Fruit fly (Drosophila melanogaster): ENCODE measurements around the gene CG15353.

The CG15353 gene

DNA sequence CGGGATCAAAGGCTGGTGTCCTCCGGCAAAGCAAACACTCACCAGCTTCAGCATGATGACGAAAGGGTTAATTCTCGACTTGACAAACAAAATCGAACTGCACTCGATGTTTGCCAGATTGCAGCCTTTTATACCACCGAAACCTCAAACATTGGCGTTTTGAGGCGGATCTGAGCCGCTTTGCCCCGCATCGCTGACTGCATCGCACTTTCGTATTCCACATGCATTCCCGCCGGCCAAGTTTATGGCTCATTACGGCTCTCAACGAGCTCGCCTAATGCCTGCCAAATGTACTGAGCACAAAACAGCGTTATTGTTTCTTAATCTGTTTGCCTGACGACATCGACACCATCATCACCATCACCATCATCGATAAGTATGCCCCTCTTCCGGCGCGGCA lies at the start of gene CG15353:
CG15353 (minus strand) TSS at position 101 of the 400 bp plus-strand sequence.
- TF ChIP-seq foxo (GFP tag; optimal IDR thresholded peaks at IDR 0.05): no peak
- TF ChIP-seq pan (optimal IDR thresholded peaks at IDR 0.05): no peak
- TF ChIP-seq br (GFP tag; optimal IDR thresholded peaks at IDR 0.05): no peak
- no peak for TF ChIP-seq ey (GFP tag; optimal IDR thresholded peaks at IDR 0.05)
- no peak for TF ChIP-seq dsf (GFP tag; optimal IDR thresholded peaks at IDR 0.05; ENCODE audit: borderline replicate concordance)
- TF ChIP-seq usp (GFP tag; optimal IDR thresholded peaks at IDR 0.05): no peak
- no peak for TF ChIP-seq Hnf4 (GFP tag; optimal IDR thresholded peaks at IDR 0.05)
- TF ChIP-seq Dif (GFP tag; optimal IDR thresholded peaks at IDR 0.05; ENCODE audit: partially characterized antibody): no peak
- no peak for TF ChIP-seq N (GFP tag; optimal IDR thresholded peaks at IDR 0.05)
- no peak for TF ChIP-seq sv (GFP tag; optimal IDR thresholded peaks at IDR 0.05)
- no peak for TF ChIP-seq sage (GFP tag; optimal IDR thresholded peaks at IDR 0.05)
- no peak for TF ChIP-seq CG9705 (GFP tag; optimal IDR thresholded peaks at IDR 0.05)
- no peak for TF ChIP-seq woc (GFP tag; optimal IDR thresholded peaks at IDR 0.05)
- no peak for TF ChIP-seq tai (GFP tag; optimal IDR thresholded peaks at IDR 0.05)
- TF ChIP-seq rgr (GFP tag; optimal IDR thresholded peaks at IDR 0.05): no peak
- TF ChIP-seq GATAd (GFP tag; optimal IDR thresholded peaks at IDR 0.05): no peak

DNA sequence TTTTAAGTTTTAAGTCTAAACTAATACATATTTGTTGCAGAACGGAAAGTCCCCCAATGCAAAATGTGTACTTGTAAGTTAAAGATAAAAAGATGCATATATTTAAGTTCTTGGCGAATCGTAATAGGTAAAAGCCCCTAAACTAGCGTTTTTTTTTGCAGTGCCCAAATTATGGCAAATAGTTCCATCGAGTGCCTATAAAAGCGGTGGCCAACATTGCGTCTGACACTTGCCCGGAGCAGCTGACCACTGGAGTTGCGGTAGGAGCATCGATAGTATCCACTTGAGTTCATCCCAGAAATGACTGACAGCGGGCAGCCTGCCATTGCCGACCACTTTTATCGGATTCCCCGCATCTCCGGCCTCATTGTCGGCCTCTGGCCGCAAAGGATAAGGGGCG lies 47.3 kb upstream of the CG15353 start, which contains the start of gene Or22c:
Or22c (plus strand) TSS at position 301 of the 400 bp plus-strand sequence.
- TF ChIP-seq foxo (GFP tag; optimal IDR thresholded peaks at IDR 0.05) (no peak), Hnf4 (GFP tag; optimal IDR thresholded peaks at IDR 0.05) (no peak), rgr (GFP tag; optimal IDR thresholded peaks at IDR 0.05) (no peak), dl (GFP tag; optimal IDR thresholded peaks at IDR 0.05; ENCODE audit: insufficient read depth in 1 of 2, partially characterized antibody in 2 of 2) (no peak), fru (GFP tag; optimal IDR thresholded peaks at IDR 0.05) (no peak), dsf (GFP tag; optimal IDR thresholded peaks at IDR 0.05; ENCODE audit: borderline replicate concordance) (no peak), tai (GFP tag; optimal IDR thresholded peaks at IDR 0.05) (no peak), lola (GFP tag; optimal IDR thresholded peaks at IDR 0.05) (no peak), OdsH (GFP tag; optimal IDR thresholded peaks at IDR 0.05) (no peak), Dfd (GFP tag; optimal IDR thresholded peaks at IDR 0.05) (no peak), h (GFP tag; optimal IDR thresholded peaks at IDR 0.05) (no peak), Rel (GFP tag; optimal IDR thresholded peaks at IDR 0.05) (no peak), Rel (tag; optimal IDR thresholded peaks at IDR 0.05) (no peak), br (GFP tag; optimal IDR thresholded peaks at IDR 0.05) (no peak), Myc (optimal IDR thresholded peaks at IDR 0.05) (no peak), sv (GFP tag; optimal IDR thresholded peaks at IDR 0.05) (no peak), Hr78 (GFP tag; optimal IDR thresholded peaks at IDR 0.05) (no peak)

DNA sequence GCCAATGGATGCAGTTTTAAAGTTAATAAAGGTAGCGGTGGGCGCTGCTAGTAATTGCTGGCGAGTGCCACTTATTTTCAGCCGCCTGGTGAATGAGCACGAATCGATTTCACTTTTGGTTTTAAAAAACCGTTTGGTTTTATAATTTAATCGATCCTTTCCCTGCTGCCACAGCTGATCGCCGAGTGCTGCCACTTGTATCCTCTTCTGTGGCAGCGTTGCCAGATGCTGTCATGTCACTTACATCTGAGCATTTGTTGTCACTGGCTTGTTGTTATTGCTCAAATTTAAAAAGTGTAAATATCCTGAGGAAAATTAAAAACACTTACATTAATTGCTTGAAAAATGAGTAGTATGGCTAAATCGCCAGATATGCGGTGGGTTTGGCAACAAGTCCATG lies 38.3 kb upstream of the CG15353 start, which contains the start of gene Kebab:
Kebab (plus strand) TSS at position 230 of the 400 bp plus-strand sequence.
- TF ChIP-seq foxo (GFP tag; optimal IDR thresholded peaks at IDR 0.05) (no peak), HLH106 (tag; optimal IDR thresholded peaks at IDR 0.05) (no peak), CG9705 (GFP tag; optimal IDR thresholded peaks at IDR 0.05) (no peak), jim (GFP tag; optimal IDR thresholded peaks at IDR 0.05) (no peak), br (GFP tag; optimal IDR thresholded peaks at IDR 0.05) (no peak), woc (GFP tag; optimal IDR thresholded peaks at IDR 0.05) (no peak), h (GFP tag; optimal IDR thresholded peaks at IDR 0.05) (no peak), Myc (optimal IDR thresholded peaks at IDR 0.05) (no peak), CG32264 (GFP tag; optimal IDR thresholded peaks at IDR 0.05) (no peak), GATAd (GFP tag; optimal IDR thresholded peaks at IDR 0.05) (no peak), lola (GFP tag; optimal IDR thresholded peaks at IDR 0.05) (no peak)

DNA sequence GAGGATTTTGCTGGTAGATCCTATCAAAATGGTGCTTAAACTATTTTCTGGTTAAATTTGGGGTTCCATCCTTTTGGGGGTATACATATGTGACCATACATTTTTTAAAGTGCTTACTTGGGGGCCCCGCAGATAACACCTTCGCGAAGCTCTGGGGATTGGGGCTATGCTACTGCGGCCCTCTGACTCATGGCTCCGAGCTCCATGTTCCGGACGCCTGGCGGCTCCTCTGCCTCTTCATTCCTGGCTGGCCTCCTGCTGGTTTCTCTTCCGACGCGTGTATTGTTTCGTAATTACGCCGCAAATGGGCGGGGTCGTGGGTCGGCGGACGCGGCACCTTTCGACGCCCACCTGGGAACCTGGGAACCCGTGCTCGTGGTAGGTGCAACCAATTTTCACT lies 37.8 kb upstream of the CG15353 start:
- no peak for TF ChIP-seq OdsH (GFP tag; optimal IDR thresholded peaks at IDR 0.05)
- TF ChIP-seq GATAd (GFP tag; optimal IDR thresholded peaks at IDR 0.05): no peak
- no peak for TF ChIP-seq CrebA (GFP tag; optimal IDR thresholded peaks at IDR 0.05; ENCODE audit: borderline replicate concordance)
- TF ChIP-seq h (GFP tag; optimal IDR thresholded peaks at IDR 0.05): no peak
- no peak for TF ChIP-seq Sp1 (GFP tag; optimal IDR thresholded peaks at IDR 0.05)
- TF ChIP-seq dl (GFP tag; optimal IDR thresholded peaks at IDR 0.05; ENCODE audit: insufficient read depth in 1 of 2, partially characterized antibody in 2 of 2): no peak
- TF ChIP-seq N (GFP tag; optimal IDR thresholded peaks at IDR 0.05): no peak
- TF ChIP-seq jim (GFP tag; optimal IDR thresholded peaks at IDR 0.05): no peak
- no peak for TF ChIP-seq rgr (GFP tag; optimal IDR thresholded peaks at IDR 0.05)
- TF ChIP-seq CG9705 (GFP tag; optimal IDR thresholded peaks at IDR 0.05): no peak
- no peak for TF ChIP-seq Dfd (GFP tag; optimal IDR thresholded peaks at IDR 0.05)
- no peak for TF ChIP-seq Hr83 (GFP tag; optimal IDR thresholded peaks at IDR 0.05; ENCODE audit: poor library complexity, severe bottlenecking)
- TF ChIP-seq fru (GFP tag; optimal IDR thresholded peaks at IDR 0.05): no peak

Data from whole organism, wandering third instar larva.